Fruit fly (Drosophila melanogaster) whole organism, embryonic: ENCODE data around the gene ct.

Experiments used
- Ada2b ChIP-seq: fragments of 200-800 bp; sonication (Bioruptor generic); IDR thresholded peaks from 2 replicates; pipeline ENCODE4 v1.3.6; 2022; ENCODE audit warnings: missing biosample characterization, missing genetic modification characterization
- Awh ChIP-seq: fragments of 200-800 bp; sonication (Bioruptor generic); IDR thresholded peaks from 2 replicates; pipeline ENCODE4, ENCODE4 v1.3.6; 2022; ENCODE audit warnings: missing biosample characterization, missing genetic modification characterization
- BEAF-32 ChIP-seq: fragments of 200-800 bp; sonication (Bioruptor generic); optimal IDR thresholded peaks from 3 replicates; lab custom pipeline; 2017; ENCODE audit warnings: missing biosample characterization, missing genetic modification characterization, mild to moderate bottlenecking, moderate library complexity, missing genetic modification reagents
- Bgb ChIP-seq: fragments of 200-800 bp; sonication (Bioruptor generic); IDR thresholded peaks from 2 replicates; pipeline ENCODE4 v1.3.6; 2022; ENCODE audit warnings: missing biosample characterization, missing genetic modification characterization; ENCODE audit not compliant: partially characterized antibody
- CG11085 ChIP-seq: fragments of 200-800 bp; sonication (Bioruptor generic); IDR thresholded peaks from 2 replicates; pipeline ENCODE4 v1.3.6; 2022; ENCODE audit warnings: missing biosample characterization, missing genetic modification characterization
- CG13287 ChIP-seq: fragments of 200-800 bp; sonication (Bioruptor generic); IDR thresholded peaks from 2 replicates; pipeline ENCODE4 v1.3.6; 2022; ENCODE audit warnings: missing biosample characterization, missing genetic modification characterization; ENCODE audit not compliant: partially characterized antibody
- CG13624 ChIP-seq: fragments of 200-800 bp; sonication (Bioruptor generic); optimal IDR thresholded peaks from 2 replicates; lab custom pipeline; 2016; ENCODE audit warnings: missing biosample characterization, missing genetic modification characterization
- CG14860 ChIP-seq: fragments of 200-800 bp; sonication (Bioruptor generic); IDR thresholded peaks from 3 replicates; pipeline ENCODE4 v1.3.6; 2022; ENCODE audit warnings: missing biosample characterization, missing genetic modification characterization; ENCODE audit not compliant: partially characterized antibody
- CG14965 ChIP-seq: fragments of 200-800 bp; sonication (Bioruptor generic); optimal IDR thresholded peaks from 2 replicates; lab custom pipeline; 2016; ENCODE audit warnings: missing biosample characterization, missing genetic modification characterization, borderline replicate concordance
- CG17612 ChIP-seq: fragments of 200-800 bp; sonication (Bioruptor generic); IDR thresholded peaks from 2 replicates; pipeline ENCODE4 v1.3.6; 2022; ENCODE audit warnings: missing biosample characterization, missing genetic modification characterization
- CG1832 ChIP-seq: fragments of 200-800 bp; sonication (Bioruptor generic); optimal IDR thresholded peaks from 2 replicates; lab custom pipeline; 2017; ENCODE audit warnings: missing biosample characterization, mild to moderate bottlenecking, missing genetic modification characterization, inconsistent platforms
- CG2116 ChIP-seq: fragments of 200-800 bp; sonication (Bioruptor generic); optimal IDR thresholded peaks from 3 replicates; lab custom pipeline; 2018; ENCODE audit warnings: missing biosample characterization, mild to moderate bottlenecking, missing genetic modification characterization
- CG6683 ChIP-seq: fragments of 200-800 bp; sonication (Bioruptor generic); optimal IDR thresholded peaks from 2 replicates; lab custom pipeline; 2017; ENCODE audit warnings: missing biosample characterization, mild to moderate bottlenecking, missing genetic modification characterization, missing genetic modification reagents
- CG6765 ChIP-seq: fragments of 200-800 bp; sonication (Bioruptor generic); optimal IDR thresholded peaks from 3 replicates; lab custom pipeline; 2017; ENCODE audit warnings: missing biosample characterization, mild to moderate bottlenecking, missing genetic modification characterization
- CG7839 ChIP-seq: fragments of 200-800 bp; sonication (Bioruptor generic); optimal IDR thresholded peaks from 3 replicates; lab custom pipeline; 2018; ENCODE audit warnings: missing biosample characterization, mild to moderate bottlenecking, missing genetic modification characterization, moderate library complexity
- CG9727 ChIP-seq: fragments of 200-800 bp; sonication (Bioruptor generic); optimal IDR thresholded peaks from 3 replicates; lab custom pipeline; 2017; ENCODE audit warnings: missing biosample characterization, mild to moderate bottlenecking, missing genetic modification characterization
- Dll ChIP-seq: fragments of 200-800 bp; sonication (Bioruptor generic); IDR thresholded peaks from 4 replicates; pipeline ENCODE4 v1.3.6; 2022; ENCODE audit warnings: missing biosample characterization, missing genetic modification characterization; ENCODE audit not compliant: partially characterized antibody
- HHEX ChIP-seq: fragments of 200-800 bp; sonication (Bioruptor generic); optimal IDR thresholded peaks from 3 replicates; lab custom pipeline; 2017; ENCODE audit warnings: missing biosample characterization, mild to moderate bottlenecking, missing genetic modification characterization, missing genetic modification reagents
- HLH54F ChIP-seq: fragments of 200-800 bp; sonication (Bioruptor generic); optimal IDR thresholded peaks from 3 replicates; lab custom pipeline; 2016; ENCODE audit warnings: missing biosample characterization, missing genetic modification characterization
- HmgZ ChIP-seq: fragments of 200-800 bp; sonication (Bioruptor generic); optimal IDR thresholded peaks from 2 replicates; lab custom pipeline; 2018; ENCODE audit warnings: missing biosample characterization, mild to moderate bottlenecking, missing genetic modification characterization
- Hmr ChIP-seq: fragments of 200-800 bp; sonication (Bioruptor generic); optimal IDR thresholded peaks from 3 replicates; lab custom pipeline; 2017; ENCODE audit warnings: mild to moderate bottlenecking, missing biosample characterization, missing genetic modification reagents, missing genetic modification characterization
- Jarid2 ChIP-seq: fragments of 200-800 bp; sonication (Bioruptor generic); optimal IDR thresholded peaks from 3 replicates; lab custom pipeline; 2017; ENCODE audit warnings: mild to moderate bottlenecking, missing biosample characterization, missing genetic modification reagents, missing genetic modification characterization
- MTF-1 ChIP-seq: fragments of 200-800 bp; sonication (Bioruptor generic); optimal IDR thresholded peaks from 2 replicates; lab custom pipeline; 2018; ENCODE audit warnings: missing biosample characterization, mild to moderate bottlenecking, missing genetic modification characterization, borderline replicate concordance
- Mad ChIP-seq: fragments of 200-800 bp; sonication (Bioruptor generic); optimal IDR thresholded peaks from 2 replicates; lab custom pipeline; 2016; ENCODE audit warnings: missing biosample characterization, missing genetic modification characterization
- NfI ChIP-seq: fragments of 200-800 bp; sonication (Bioruptor generic); optimal IDR thresholded peaks from 3 replicates; lab custom pipeline; 2018; ENCODE audit warnings: missing biosample characterization, mild to moderate bottlenecking, missing genetic modification characterization, moderate library complexity
- Oaz ChIP-seq: fragments of 200-800 bp; sonication (Bioruptor generic); IDR thresholded peaks from 2 replicates; pipeline ENCODE4 v1.3.6; 2022; ENCODE audit warnings: missing biosample characterization, missing genetic modification characterization
- Oli ChIP-seq: fragments of 200-800 bp; sonication (Bioruptor generic); optimal IDR thresholded peaks from 2 replicates; lab custom pipeline; 2018; ENCODE audit warnings: missing biosample characterization, mild to moderate bottlenecking, missing genetic modification characterization, moderate library complexity
- Sry-β ChIP-seq: fragments of 200-800 bp; sonication (Bioruptor generic); optimal IDR thresholded peaks from 2 replicates; lab custom pipeline; 2018; ENCODE audit warnings: missing biosample characterization, mild to moderate bottlenecking, missing genetic modification characterization, moderate library complexity
- bcd ChIP-seq: fragments of 200-800 bp; sonication (Bioruptor generic); optimal IDR thresholded peaks from 2 replicates; lab custom pipeline; 2017; ENCODE audit warnings: missing biosample characterization, mild to moderate bottlenecking, missing genetic modification characterization
- cato ChIP-seq: fragments of 200-800 bp; sonication (Bioruptor generic); optimal IDR thresholded peaks from 2 replicates; lab custom pipeline; 2016; ENCODE audit warnings: missing biosample characterization, missing genetic modification characterization, borderline replicate concordance
- chif ChIP-seq, 2 experiments: fragments of 200-800 bp; sonication (Bioruptor generic); optimal IDR thresholded peaks; 3 replicates each; lab custom pipeline; 2016; ENCODE audit warnings: missing biosample characterization in 2 of 2, missing genetic modification characterization in 2 of 2
- chn ChIP-seq: fragments of 200-800 bp; sonication (Bioruptor generic); optimal IDR thresholded peaks from 2 replicates; lab custom pipeline; 2016; ENCODE audit warnings: missing biosample characterization, missing genetic modification characterization
- da ChIP-seq: fragments of 200-800 bp; sonication (Bioruptor generic); optimal IDR thresholded peaks from 2 replicates; lab custom pipeline; 2016; ENCODE audit warnings: missing biosample characterization, missing genetic modification characterization
- esg ChIP-seq: fragments of 200-800 bp; sonication (Bioruptor generic); conservative IDR thresholded peaks from 2 replicates; pipeline ENCODE4 v1.3.6; 2022; ENCODE audit warnings: missing biosample characterization, missing genetic modification characterization
- exex ChIP-seq: fragments of 200-800 bp; sonication (Bioruptor generic); optimal IDR thresholded peaks from 4 replicates; lab custom pipeline; 2018; ENCODE audit warnings: missing biosample characterization, mild to moderate bottlenecking, missing genetic modification characterization, moderate library complexity
- fd102C ChIP-seq: fragments of 200-800 bp; sonication (Bioruptor generic); optimal IDR thresholded peaks from 2 replicates; lab custom pipeline; 2018; ENCODE audit warnings: missing biosample characterization, mild to moderate bottlenecking, missing genetic modification characterization, moderate library complexity
- fu2 ChIP-seq: fragments of 200-800 bp; sonication (Bioruptor generic); optimal IDR thresholded peaks from 2 replicates; lab custom pipeline; 2016; ENCODE audit warnings: missing biosample characterization, missing genetic modification characterization
- gro ChIP-seq: fragments of 200-800 bp; sonication (Bioruptor generic); optimal IDR thresholded peaks from 2 replicates; lab custom pipeline; 2016; ENCODE audit warnings: missing biosample characterization, missing genetic modification characterization
- lmd ChIP-seq: fragments of 200-800 bp; sonication (Bioruptor generic); IDR thresholded peaks from 2 replicates; pipeline ENCODE4 v1.3.6; 2022; ENCODE audit warnings: missing biosample characterization, missing genetic modification characterization
- lov ChIP-seq, 2 experiments: fragments of 200-800 bp in 1 of 2; fragments of >200 bp in 1 of 2; sonication (Bioruptor generic) in 1 of 2; IDR thresholded peaks in 1 of 2; optimal IDR thresholded peaks in 1 of 2; 2 replicates in 1 of 2; 3 replicates in 1 of 2; pipeline versions ENCODE4 v1.3.6 to Lab custom; 2017 to 2022; ENCODE audit warnings: missing biosample characterization in 1 of 2, missing genetic modification characterization in 1 of 2
- oc ChIP-seq: fragments of 200-800 bp; sonication (Bioruptor generic); optimal IDR thresholded peaks from 2 replicates; lab custom pipeline; 2018; ENCODE audit warnings: missing biosample characterization, mild to moderate bottlenecking, missing genetic modification characterization, moderate library complexity
- psq ChIP-seq: fragments of 200-800 bp; sonication (Bioruptor generic); optimal IDR thresholded peaks from 2 replicates; lab custom pipeline; 2017; ENCODE audit warnings: missing biosample characterization, missing genetic modification characterization
- row ChIP-seq: fragments of 200-800 bp; sonication (Bioruptor generic); IDR thresholded peaks from 3 replicates; pipeline ENCODE4 v1.3.6; 2022; ENCODE audit warnings: missing biosample characterization, missing genetic modification characterization
- scrt ChIP-seq: fragments of 200-800 bp; sonication (Bioruptor generic); optimal IDR thresholded peaks from 2 replicates; lab custom pipeline; 2018; ENCODE audit warnings: missing biosample characterization, mild to moderate bottlenecking, missing genetic modification characterization, moderate library complexity
- tio ChIP-seq: fragments of 200-800 bp; sonication (Bioruptor generic); optimal IDR thresholded peaks from 2 replicates; lab custom pipeline; 2017; ENCODE audit warnings: missing biosample characterization, missing genetic modification characterization, inconsistent platforms
- trh ChIP-seq: fragments of 200-800 bp; sonication (Bioruptor generic); optimal IDR thresholded peaks from 2 replicates; lab custom pipeline; 2016; ENCODE audit warnings: missing biosample characterization, missing genetic modification characterization

ct gene

DNA sequence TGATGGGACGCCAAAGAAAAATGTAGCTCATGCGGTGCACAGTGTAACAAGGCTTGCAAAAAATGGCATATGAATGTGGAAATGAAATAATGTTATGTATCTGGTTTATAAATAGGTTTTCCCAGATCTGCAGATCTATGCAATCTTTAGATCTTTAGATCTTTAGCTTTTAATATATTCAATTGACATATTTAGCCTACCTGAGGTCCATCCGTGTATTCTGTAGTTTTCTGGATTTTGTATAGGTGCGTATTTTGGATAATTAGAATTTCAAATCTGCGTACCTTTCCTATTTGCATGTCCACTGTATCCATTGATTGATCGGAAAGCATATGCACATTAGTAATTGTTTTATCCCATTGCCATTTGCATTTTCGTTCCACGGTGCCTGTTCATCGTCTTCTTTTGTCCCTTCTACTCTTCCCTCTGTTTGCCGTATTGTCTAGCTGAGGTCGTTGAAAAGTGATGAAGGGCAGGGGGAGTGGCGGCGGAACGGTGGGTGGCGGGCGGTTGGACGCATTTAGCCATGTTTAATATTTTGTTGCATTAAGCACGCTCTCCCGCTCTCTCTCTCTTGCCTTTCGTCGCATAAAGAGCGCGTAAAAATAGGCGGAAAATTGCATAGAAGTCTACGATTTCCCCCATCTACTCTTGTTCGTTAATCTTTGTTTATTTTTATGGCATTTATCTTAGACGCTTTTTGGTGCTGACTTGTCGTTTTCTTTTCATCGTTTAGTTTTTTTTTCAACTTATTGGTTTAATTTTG lies 100.9 kb downstream of the ct start, which contains the start of gene CHES-1-like (continued):
- TF ChIP-seq bcd (GFP tag; lab: Kevin White, UChicago) (peak; percentile 94), esg (peak; percentile 87), fd102C (GFP tag; lab: Kevin White, UChicago) (no peak), scrt (GFP tag; lab: Kevin White, UChicago) (peak; percentile 68), NfI (GFP tag; lab: Kevin White, UChicago) (peak; percentile 86), HmgZ (tag; lab: Kevin White, UChicago) (peak; percentile 79), HLH54F (GFP tag; lab: Kevin White, UChicago) (peak; percentile 89), trh (GFP tag; lab: Kevin White, UChicago) (peak; percentile 82), Oaz (GFP tag; lab: Robert Waterston, UW) (peak; percentile 67), CG7839 (tag; lab: Kevin White, UChicago) (peak; percentile 95), Dll (GFP tag; lab: Robert Waterston, UW) (no peak), oc (tag; lab: Kevin White, UChicago) (peak; percentile 74), lmd (GFP tag; lab: Robert Waterston, UW) (peak; percentile 91), BEAF-32 (GFP tag; lab: Kevin White, UChicago) (peak; percentile 8), CG1832 (no peak), lov (optimal IDR thresholded peaks at IDR 0.05; lab: Kevin White, UChicago) (no peak), lov (GFP tag; IDR thresholded peaks at IDR 0.05; lab: Robert Waterston, UW) (peak; percentile 74; the same call in 1 of the 3 replicates), CG17612 (GFP tag; lab: Robert Waterston, UW) (0 out of 2 replicates have a peak, but pooled peaks have one; percentile 30), CG9727 (GFP tag; lab: Kevin White, UChicago) (peak; percentile 94), Jarid2 (peak; percentile 76), Ada2b (peak; percentile 79), Awh (GFP tag; lab: Robert Waterston, UW) (peak; percentile 70), cato (GFP tag; lab: Kevin White, UChicago) (peak; percentile 81), CG13624 (GFP tag; lab: Kevin White, UChicago) (peak; percentile 90), Oli (peak; percentile 95), chn (GFP tag; lab: Kevin White, UChicago) (peak; percentile 88), Mad (GFP tag; lab: Kevin White, UChicago) (peak; percentile 87), CG14965 (peak; percentile 59), psq (GFP tag; lab: Kevin White, UChicago) (peak; percentile 55), HHEX (peak; percentile 91), gro (GFP tag; lab: Kevin White, UChicago) (peak; percentile 73), CG2116 (GFP tag; lab: Kevin White, UChicago) (peak; percentile 47), row (GFP tag; lab: Robert Waterston, UW) (peak; percentile 89), Bgb (no peak), CG11085 (GFP tag; lab: Robert Waterston, UW) (peak; percentile 37; the same call in 1 of the 2 replicates), CG14860 (GFP tag; lab: Robert Waterston, UW) (no peak), CG13287 (GFP tag; lab: Robert Waterston, UW) (peak; percentile 20; the same call in 1 of the 2 replicates), exex (tag; lab: Kevin White, UChicago) (peak; percentile 48), Sry-β (GFP tag; lab: Kevin White, UChicago) (peak; percentile 27), CG6765 (GFP tag; lab: Kevin White, UChicago) (peak; percentile 80), Hmr (peak; percentile 91), chif (GFP tag; optimal IDR thresholded peaks at IDR 0.05; lab: Kevin White, UChicago) (peak; percentile 91 to 92), da (peak; percentile 57), MTF-1 (no peak), fu2 (GFP tag; lab: Kevin White, UChicago) (peak; percentile 85), tio (peak; percentile 92), CG6683 (GFP tag; lab: Kevin White, UChicago) (peak; percentile 85)
